Fruit fly (Drosophila melanogaster) whole organism, prepupa: ENCODE results near the gene bel.

Experiments used
- CG34406 ChIP-seq: fragments of 200-800 bp; sonication (Bioruptor generic); optimal IDR thresholded peaks from 3 replicates; lab custom pipeline; 2016; ENCODE audit warnings: missing biosample characterization, missing genetic modification characterization
- Eip93F ChIP-seq: fragments of 200-800 bp; sonication (Bioruptor generic); optimal IDR thresholded peaks from 2 replicates; lab custom pipeline; 2016; ENCODE audit warnings: missing biosample characterization, mild to moderate bottlenecking, missing genetic modification characterization

DNA sequence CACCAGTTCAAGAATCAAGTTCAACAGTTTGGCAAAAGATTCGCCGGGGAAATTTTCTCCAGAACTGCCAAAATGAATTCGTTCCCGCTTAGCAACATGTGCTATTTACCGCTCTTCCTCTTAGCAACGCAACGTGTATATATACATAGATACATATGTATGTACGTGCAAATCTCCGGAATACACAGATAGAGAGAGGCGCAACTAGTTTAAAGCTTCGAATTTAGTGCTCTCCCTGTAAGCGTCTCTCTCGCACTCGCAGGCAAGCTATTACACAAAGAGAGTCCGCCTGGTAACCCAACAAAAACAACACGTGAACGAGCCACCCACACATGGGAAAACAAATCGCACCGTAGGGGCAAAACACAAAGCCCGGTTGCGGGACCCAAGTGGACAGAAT, 1.9 kb downstream of the bel start:
- TF ChIP-seq Eip93F (GFP tag; lab: Kevin White, UChicago) (no peak), CG34406 (GFP tag; lab: Kevin White, UChicago) (no peak)
